Worm (Caenorhabditis elegans) whole organism, L1 larva: ENCODE results near the gene srx-118.

Experiments used
- lin-35 ChIP-seq, 2 experiments: fragments of 150-350 bp; optimal IDR thresholded peaks; 2 replicates each; lab custom pipeline; 2014; ENCODE audit warnings: missing biosample characterization in 2 of 2, missing genetic modification characterization in 2 of 2, missing genetic modification reagents in 2 of 2
- lsy-2 ChIP-seq, 2 experiments: fragments of 150-350 bp; optimal IDR thresholded peaks; 2 replicates each; lab custom pipeline; 2014; ENCODE audit warnings: missing biosample characterization in 2 of 2, missing genetic modification characterization in 2 of 2
- mep-1 ChIP-seq: fragments of 150-350 bp; optimal IDR thresholded peaks from 2 replicates; lab custom pipeline; 2014; ENCODE audit warnings: missing biosample characterization, missing genetic modification characterization
- nhr-20 ChIP-seq: sonication (generic microtip); optimal IDR thresholded peaks from 2 replicates; lab custom pipeline; 2016; ENCODE audit warnings: mild to moderate bottlenecking, missing genetic modification characterization, missing compliant biosample characterization
- nhr-77 ChIP-seq: fragments of 150-350 bp; optimal IDR thresholded peaks from 2 replicates; lab custom pipeline; 2014; ENCODE audit warnings: missing biosample characterization, missing genetic modification characterization
- nhr-90 ChIP-seq: sonication (generic microtip); optimal IDR thresholded peaks from 2 replicates; lab custom pipeline; 2016; ENCODE audit warnings: mild to moderate bottlenecking, missing genetic modification characterization, missing compliant biosample characterization; ENCODE audit not compliant: poor library complexity
- pag-3 ChIP-seq: sonication (generic microtip); optimal IDR thresholded peaks from 2 replicates; lab custom pipeline; 2017; ENCODE audit warnings: missing genetic modification characterization, mild to moderate bottlenecking, missing compliant biosample characterization, antibody characterized with exemption, borderline replicate concordance; ENCODE audit not compliant: insufficient read depth
- snpc-4 ChIP-seq: fragments of 150-350 bp; optimal IDR thresholded peaks from 2 replicates; lab custom pipeline; 2014; ENCODE audit warnings: missing biosample characterization, missing genetic modification characterization
- zip-4 ChIP-seq: fragments of 200-800 bp; sonication (Bioruptor generic); optimal IDR thresholded peaks from 2 replicates; lab custom pipeline; 2018; ENCODE audit warnings: mild to moderate bottlenecking, missing genetic modification characterization, moderate library complexity, missing compliant biosample characterization

ce11 chrII:12502784-12503183, 22.8 kb upstream of the srx-118 start, which contains the start of gene ador-1:
- TF ChIP-seq nhr-90 (tag; lab: Kevin White, UChicago), result no peak
- TF ChIP-seq snpc-4 (tag; lab: Kevin White, UChicago), result no peak
- TF ChIP-seq pag-3 (tag; lab: Kevin White, UChicago), result no peak
- TF ChIP-seq mep-1 (tag; lab: Kevin White, UChicago), result no peak
- no peak for TF ChIP-seq nhr-77
- no peak for TF ChIP-seq nhr-20 (tag; lab: Kevin White, UChicago)
- TF ChIP-seq zip-4 (GFP tag; lab: Kevin White, UChicago), result no peak
- no peak for TF ChIP-seq lin-35 (GFP tag; optimal IDR thresholded peaks at IDR 0.05; lab: Kevin White, UChicago)
- no peak for TF ChIP-seq lsy-2 (tag; optimal IDR thresholded peaks at IDR 0.05; lab: Kevin White, UChicago)
